Fruit fly (Drosophila melanogaster) whole organism, embryonic: ENCODE results near the gene CG8891.
A peak's percentile ranks its signal among the peaks of the same experiment; 100 is the strongest.

Source experiments
- Abd-B ChIP-seq: fragments of 200-800 bp; sonication (Bioruptor generic); optimal IDR thresholded peaks from 2 replicates; lab custom pipeline; 2018; ENCODE audit warnings: missing biosample characterization, mild to moderate bottlenecking, missing genetic modification characterization, moderate library complexity
- Bdp1 ChIP-seq: fragments of 200-800 bp; sonication (Bioruptor generic); optimal IDR thresholded peaks from 3 replicates; lab custom pipeline; 2016; ENCODE audit warnings: missing biosample characterization, missing genetic modification characterization
- CG12391 ChIP-seq: fragments of 200-800 bp; sonication (Bioruptor generic); optimal IDR thresholded peaks from 3 replicates; lab custom pipeline; 2018; ENCODE audit warnings: missing biosample characterization, mild to moderate bottlenecking, missing genetic modification characterization, moderate library complexity
- CG13775 ChIP-seq: fragments of 200-800 bp; sonication (Bioruptor generic); optimal IDR thresholded peaks from 3 replicates; lab custom pipeline; 2017; ENCODE audit warnings: missing biosample characterization, mild to moderate bottlenecking, missing genetic modification characterization
- CG15514 ChIP-seq: fragments of 200-800 bp; sonication (Bioruptor generic); optimal IDR thresholded peaks from 3 replicates; lab custom pipeline; 2017; ENCODE audit warnings: missing biosample characterization, missing genetic modification characterization, mild to moderate bottlenecking, moderate library complexity, missing genetic modification reagents
- CG17361 ChIP-seq: fragments of 200-800 bp; sonication (Bioruptor generic); IDR thresholded peaks from 3 replicates; pipeline ENCODE4 v1.3.6; 2022; ENCODE audit warnings: missing biosample characterization, missing genetic modification characterization
- CG17802 ChIP-seq: fragments of 200-800 bp; sonication (Bioruptor generic); optimal IDR thresholded peaks from 2 replicates; lab custom pipeline; 2018; ENCODE audit warnings: missing biosample characterization, mild to moderate bottlenecking, missing genetic modification characterization, moderate library complexity
- CG18262 ChIP-seq: fragments of 200-800 bp; optimal IDR thresholded peaks from 3 replicates; lab custom pipeline; 2019; ENCODE audit warnings: missing biosample characterization, mild to moderate bottlenecking, missing genetic modification characterization, moderate library complexity
- CG2202 ChIP-seq: fragments of 200-800 bp; sonication (Bioruptor generic); optimal IDR thresholded peaks from 2 replicates; lab custom pipeline; 2018; ENCODE audit warnings: missing biosample characterization, mild to moderate bottlenecking, missing genetic modification characterization
- CG3065 ChIP-seq: fragments of 200-800 bp; sonication (Bioruptor generic); optimal IDR thresholded peaks from 2 replicates; lab custom pipeline; 2016; ENCODE audit warnings: missing biosample characterization, missing genetic modification characterization
- CG3163 ChIP-seq: fragments of 200-800 bp; sonication (Bioruptor generic); optimal IDR thresholded peaks from 3 replicates; lab custom pipeline; 2016; ENCODE audit warnings: missing biosample characterization, missing genetic modification characterization
- CG4424 ChIP-seq: fragments of 200-800 bp; sonication (Bioruptor generic); optimal IDR thresholded peaks from 3 replicates; lab custom pipeline; 2016; ENCODE audit warnings: missing biosample characterization, missing genetic modification characterization
- CG4617 ChIP-seq: fragments of 200-800 bp; sonication (Bioruptor generic); optimal IDR thresholded peaks from 3 replicates; lab custom pipeline; 2016; ENCODE audit warnings: missing biosample characterization, missing genetic modification characterization, borderline replicate concordance
- CG7786 ChIP-seq: fragments of 200-800 bp; sonication (Bioruptor generic); optimal IDR thresholded peaks from 2 replicates; lab custom pipeline; 2016; ENCODE audit warnings: missing biosample characterization, missing genetic modification characterization
- CG7839 ChIP-seq: fragments of 200-800 bp; sonication (Bioruptor generic); optimal IDR thresholded peaks from 3 replicates; lab custom pipeline; 2018; ENCODE audit warnings: missing biosample characterization, mild to moderate bottlenecking, missing genetic modification characterization, moderate library complexity
- CG9817 ChIP-seq: fragments of 200-800 bp; sonication (Bioruptor generic); optimal IDR thresholded peaks from 2 replicates; lab custom pipeline; 2018; ENCODE audit warnings: missing biosample characterization, mild to moderate bottlenecking, missing genetic modification characterization, moderate library complexity
- Chrac-16 ChIP-seq: fragments of 200-800 bp; sonication (Bioruptor generic); optimal IDR thresholded peaks from 3 replicates; lab custom pipeline; 2016; ENCODE audit warnings: missing biosample characterization, missing genetic modification characterization
- Dp ChIP-seq: fragments of 200-800 bp; sonication (Bioruptor generic); optimal IDR thresholded peaks from 2 replicates; lab custom pipeline; 2018; ENCODE audit warnings: missing biosample characterization, mild to moderate bottlenecking, missing genetic modification characterization, moderate library complexity
- Ets97D ChIP-seq: fragments of 200-800 bp; sonication (Bioruptor generic); optimal IDR thresholded peaks from 3 replicates; lab custom pipeline; 2016; ENCODE audit warnings: missing biosample characterization, missing genetic modification characterization
- Hr3 ChIP-seq: fragments of 200-800 bp; sonication (Bioruptor generic); optimal IDR thresholded peaks from 3 replicates; lab custom pipeline; 2016; ENCODE audit warnings: missing biosample characterization, missing genetic modification characterization
- Lhr ChIP-seq: fragments of 200-800 bp; sonication (Bioruptor generic); optimal IDR thresholded peaks from 3 replicates; lab custom pipeline; 2017; ENCODE audit warnings: mild to moderate bottlenecking, missing biosample characterization, missing genetic modification reagents, missing genetic modification characterization
- MBD-R2 ChIP-seq: fragments of 200-800 bp; sonication (Bioruptor generic); IDR thresholded peaks from 2 replicates; pipeline ENCODE4 v1.3.6; 2022; ENCODE audit warnings: missing biosample characterization, missing genetic modification characterization
- Med ChIP-seq: fragments of 200-800 bp; sonication (Bioruptor generic); peaks from one replicate; lab custom pipeline; 2016; ENCODE audit warnings: missing biosample characterization, missing genetic modification characterization, mild to moderate bottlenecking, inconsistent platforms, moderate library complexity
- NC2β ChIP-seq: fragments of 200-800 bp; sonication (Bioruptor generic); optimal IDR thresholded peaks from 2 replicates; lab custom pipeline; 2016; ENCODE audit warnings: missing biosample characterization, missing genetic modification characterization
- Neu2 ChIP-seq: fragments of 200-800 bp; sonication (Bioruptor generic); optimal IDR thresholded peaks from 3 replicates; lab custom pipeline; 2016; ENCODE audit warnings: missing biosample characterization, missing genetic modification characterization, borderline replicate concordance
- Nf-YB ChIP-seq: fragments of 200-800 bp; sonication (Bioruptor generic); optimal IDR thresholded peaks from 3 replicates; lab custom pipeline; 2019; ENCODE audit warnings: missing biosample characterization, mild to moderate bottlenecking, missing genetic modification characterization, moderate library complexity
- Scr ChIP-seq: fragments of 200-800 bp; sonication (Bioruptor generic); IDR thresholded peaks from 2 replicates; pipeline ENCODE4 v1.3.6; 2022; ENCODE audit warnings: missing biosample characterization, missing genetic modification characterization; ENCODE audit not compliant: partially characterized antibody
- Sin3A ChIP-seq: fragments of >200 bp; optimal IDR thresholded peaks from 2 replicates; lab custom pipeline; 2018
- Xbp1 ChIP-seq: fragments of 200-800 bp; sonication (Bioruptor generic); optimal IDR thresholded peaks from 3 replicates; lab custom pipeline; 2016; ENCODE audit warnings: missing biosample characterization, mild to moderate bottlenecking, missing genetic modification characterization
- ac ChIP-seq: fragments of 200-800 bp; sonication (Bioruptor generic); optimal IDR thresholded peaks from 3 replicates; lab custom pipeline; 2017; ENCODE audit warnings: missing biosample characterization, mild to moderate bottlenecking, missing genetic modification characterization
- bigmax ChIP-seq: fragments of 200-800 bp; sonication (Bioruptor generic); optimal IDR thresholded peaks from 2 replicates; lab custom pipeline; 2018; ENCODE audit warnings: missing biosample characterization, mild to moderate bottlenecking, missing genetic modification characterization
- caup ChIP-seq: fragments of 200-800 bp; sonication (Bioruptor generic); optimal IDR thresholded peaks from 3 replicates; lab custom pipeline; 2017; ENCODE audit warnings: missing biosample characterization, mild to moderate bottlenecking, missing genetic modification characterization, moderate library complexity; ENCODE audit not compliant: severe bottlenecking
- chif ChIP-seq, 2 experiments: fragments of 200-800 bp; sonication (Bioruptor generic); optimal IDR thresholded peaks; 3 replicates each; lab custom pipeline; 2016; ENCODE audit warnings: missing biosample characterization in 2 of 2, missing genetic modification characterization in 2 of 2
- chn ChIP-seq: fragments of 200-800 bp; sonication (Bioruptor generic); optimal IDR thresholded peaks from 2 replicates; lab custom pipeline; 2016; ENCODE audit warnings: missing biosample characterization, missing genetic modification characterization
- dysf ChIP-seq: fragments of 200-800 bp; sonication (Bioruptor generic); IDR thresholded peaks from 3 replicates; pipeline ENCODE4 v1.3.6; 2022; ENCODE audit warnings: missing biosample characterization, missing genetic modification characterization
- gro ChIP-seq: fragments of 200-800 bp; sonication (Bioruptor generic); optimal IDR thresholded peaks from 2 replicates; lab custom pipeline; 2016; ENCODE audit warnings: missing biosample characterization, missing genetic modification characterization
- hbn ChIP-seq: fragments of 200-800 bp; sonication (Bioruptor generic); IDR thresholded peaks from 2 replicates; pipeline ENCODE4 v1.3.6; 2022; ENCODE audit warnings: missing biosample characterization, missing genetic modification characterization; ENCODE audit not compliant: partially characterized antibody
- nerfin-1 ChIP-seq: fragments of 200-800 bp; sonication (Bioruptor generic); optimal IDR thresholded peaks from 3 replicates; lab custom pipeline; 2019; ENCODE audit warnings: missing biosample characterization, mild to moderate bottlenecking, missing genetic modification characterization, moderate library complexity
- nom ChIP-seq: fragments of 200-800 bp; sonication (Bioruptor generic); optimal IDR thresholded peaks from 2 replicates; lab custom pipeline; 2017; ENCODE audit warnings: missing biosample characterization, missing genetic modification characterization, mild to moderate bottlenecking, moderate library complexity, missing genetic modification reagents
- pho ChIP-seq: fragments of 200-800 bp; sonication (Bioruptor generic); optimal IDR thresholded peaks from 2 replicates; lab custom pipeline; 2016; ENCODE audit warnings: missing biosample characterization, missing genetic modification characterization
- pita ChIP-seq: fragments of 200-800 bp; sonication (Bioruptor generic); optimal IDR thresholded peaks from 2 replicates; lab custom pipeline; 2017; ENCODE audit warnings: missing biosample characterization, mild to moderate bottlenecking, missing genetic modification characterization
- prd ChIP-seq, 3 experiments: fragments of >200 bp in 2 of 3; fragments of 200-800 bp in 1 of 3; sonication (Bioruptor generic) in 1 of 3; optimal IDR thresholded peaks in 2 of 3; IDR thresholded peaks in 1 of 3; 2 replicates in 2 of 3; 3 replicates in 1 of 3; pipeline versions ENCODE4 v1.3.6 to Lab custom; 2017 to 2022; ENCODE audit warnings: missing biosample characterization in 1 of 3, missing genetic modification characterization in 1 of 3
- pros ChIP-seq: fragments of 200-800 bp; sonication (Bioruptor generic); optimal IDR thresholded peaks from 3 replicates; lab custom pipeline; 2019; ENCODE audit warnings: missing biosample characterization, mild to moderate bottlenecking, missing genetic modification characterization, moderate library complexity
- slbo ChIP-seq: fragments of 200-800 bp; sonication (Bioruptor generic); IDR thresholded peaks from 2 replicates; pipeline ENCODE4 v1.3.6; 2022; ENCODE audit warnings: missing biosample characterization, missing genetic modification characterization
- slou ChIP-seq: fragments of 200-800 bp; sonication (Bioruptor generic); optimal IDR thresholded peaks from 3 replicates; lab custom pipeline; 2016; ENCODE audit warnings: missing biosample characterization, missing genetic modification characterization
- slp2 ChIP-seq: fragments of 200-800 bp; sonication (Bioruptor generic); optimal IDR thresholded peaks from 2 replicates; lab custom pipeline; 2016; ENCODE audit warnings: missing biosample characterization, missing genetic modification characterization
- sug ChIP-seq: fragments of 200-800 bp; optimal IDR thresholded peaks from 2 replicates; lab custom pipeline; 2019; ENCODE audit warnings: missing biosample characterization, mild to moderate bottlenecking, missing genetic modification characterization, moderate library complexity
- tio ChIP-seq: fragments of 200-800 bp; sonication (Bioruptor generic); optimal IDR thresholded peaks from 2 replicates; lab custom pipeline; 2017; ENCODE audit warnings: missing biosample characterization, missing genetic modification characterization, inconsistent platforms
- unc-4 ChIP-seq: fragments of 200-800 bp; sonication (Bioruptor generic); IDR thresholded peaks from 2 replicates; pipeline ENCODE4 v1.3.6; 2022; ENCODE audit warnings: missing biosample characterization, missing genetic modification characterization; ENCODE audit not compliant: partially characterized antibody

Gene CG8891

dm6 chr2L:4971329-4971798, 7.8 kb downstream of the CG8891 start, which contains the start of gene CG14043 (continued):
- TF ChIP-seq NC2β (GFP tag; lab: Kevin White, UChicago) (peak; percentile 42), bigmax (GFP tag; lab: Kevin White, UChicago) (no peak), Neu2 (GFP tag; lab: Kevin White, UChicago) (peak; percentile 4), slou (peak; percentile 61), CG13775 (GFP tag; lab: Kevin White, UChicago) (peak; percentile 31), CG3065 (GFP tag; lab: Kevin White, UChicago) (no peak), Lhr (GFP tag; lab: Kevin White, UChicago) (peak; percentile 85), slbo (GFP tag; lab: Robert Waterston, UW) (peak; percentile 59), Chrac-16 (GFP tag; lab: Kevin White, UChicago) (peak; percentile 17), Bdp1 (no peak), CG17361 (peak; percentile 8; the same call in 1 of the 3 replicates), slp2 (no peak), CG7786 (GFP tag; lab: Kevin White, UChicago) (peak; percentile 40), Nf-YB (no peak), chn (GFP tag; lab: Kevin White, UChicago) (peak; percentile 37), CG12391 (tag; lab: Kevin White, UChicago) (peak; percentile 74), CG2202 (tag; lab: Kevin White, UChicago) (no peak), CG17802 (tag; lab: Kevin White, UChicago) (no peak), CG18262 (tag; lab: Kevin White, UChicago) (peak; percentile 31), CG3163 (GFP tag; lab: Kevin White, UChicago) (no peak), unc-4 (GFP tag; lab: Robert Waterston, UW) (peak; percentile 42; the same call in 1 of the 2 replicates), nom (GFP tag; lab: Kevin White, UChicago) (no peak), CG7839 (tag; lab: Kevin White, UChicago) (no peak), CG15514 (GFP tag; lab: Kevin White, UChicago) (peak; percentile 70), Abd-B (GFP tag; lab: Kevin White, UChicago) (no peak), pho (GFP tag; lab: Kevin White, UChicago) (peak; percentile 39), sug (peak; percentile 46), MBD-R2 (GFP tag; lab: Robert Waterston, UW) (peak; percentile 69), CG4617 (GFP tag; lab: Kevin White, UChicago) (peak; percentile 92), Scr (GFP tag; lab: Robert Waterston, UW) (0 out of 2 replicates have a peak, but pooled peaks have one; percentile 28), ac (GFP tag; lab: Kevin White, UChicago) (no peak), prd (optimal IDR thresholded peaks at IDR 0.05; lab: Kevin White, UChicago) (no peak), prd (GFP tag; IDR thresholded peaks at IDR 0.05; lab: Robert Waterston, UW) (peak; percentile 54; the same call in 2 of the 3 replicates), CG9817 (peak; percentile 13), Xbp1 (GFP tag; lab: Kevin White, UChicago) (peak; percentile 36), Ets97D (GFP tag; lab: Kevin White, UChicago) (peak; percentile 81), nerfin-1 (tag; lab: Kevin White, UChicago) (no peak), caup (no peak), pros (GFP tag; lab: Kevin White, UChicago) (no peak), Dp (GFP tag; lab: Kevin White, UChicago) (peak; percentile 78), dysf (GFP tag; lab: Robert Waterston, UW) (no peak), hbn (peak; percentile 38; the same call in 1 of the 2 replicates), Med (peak; percentile 73), Sin3A (lab: Kevin White, UChicago) (peak; percentile 85), gro (peak; percentile 4), chif (GFP tag; optimal IDR thresholded peaks at IDR 0.05; lab: Kevin White, UChicago) (peak in 1 of 2 experiments; percentile 33), tio (GFP tag; lab: Kevin White, UChicago) (no peak), Hr3 (GFP tag; lab: Kevin White, UChicago) (peak; percentile 3), CG4424 (GFP tag; lab: Kevin White, UChicago) (peak; percentile 40), pita (GFP tag; lab: Kevin White, UChicago) (peak; percentile 62)
